Worm (Caenorhabditis elegans) whole organism, L4/young adult: ENCODE measurements around the gene dpy-6.

ENCODE experiments used
- W03F9.2 ChIP-seq: fragments of 150-350 bp; optimal IDR thresholded peaks from 2 replicates; lab custom pipeline; 2014; ENCODE audit warnings: missing biosample characterization, missing genetic modification characterization
- dao-5 ChIP-seq: sonication (generic microtip); optimal IDR thresholded peaks from 2 replicates; lab custom pipeline; 2016; ENCODE audit warnings: missing genotype, missing genetic modification characterization, moderate library complexity, missing compliant biosample characterization
- him-1 ChIP-seq: sonication (generic microtip); optimal IDR thresholded peaks from 2 replicates; lab custom pipeline; 2016; ENCODE audit warnings: missing genotype, missing genetic modification reagents, missing genetic modification characterization, missing compliant biosample characterization

ce11 chrX:8504207-8504606, 48.8 kb upstream of the dpy-6 start:
- TF ChIP-seq W03F9.2 (tag; lab: Kevin White, UChicago): no peak
- TF ChIP-seq him-1 (tag; lab: Kevin White, UChicago): no peak
- TF ChIP-seq dao-5: no peak
